Worm (Caenorhabditis elegans) whole organism, late embryonic: ENCODE data around the gene T26A8.4.

Experiments
- K09A11.1 ChIP-seq: sonication (generic microtip); optimal IDR thresholded peaks from 2 replicates; lab custom pipeline; 2017; ENCODE audit warnings: antibody characterized with exemption, mild to moderate bottlenecking, missing genetic modification characterization, missing compliant biosample characterization; ENCODE audit not compliant: insufficient read depth
- ceh-18 ChIP-seq: sonication (generic microtip); optimal IDR thresholded peaks from 2 replicates; lab custom pipeline; 2016; ENCODE audit warnings: missing genetic modification characterization, missing compliant biosample characterization
- ceh-19 ChIP-seq: fragments of 200-800 bp; sonication (Bioruptor generic); optimal IDR thresholded peaks from 2 replicates; lab custom pipeline; 2018; ENCODE audit warnings: mild to moderate bottlenecking, missing genetic modification characterization, missing compliant biosample characterization
- ceh-2 ChIP-seq: sonication (generic microtip); optimal IDR thresholded peaks from 2 replicates; lab custom pipeline; 2016; ENCODE audit warnings: missing genotype, missing genetic modification characterization, missing compliant biosample characterization
- dmd-4 ChIP-seq: sonication (generic microtip); optimal IDR thresholded peaks from 2 replicates; lab custom pipeline; 2016; ENCODE audit warnings: borderline replicate concordance, missing genetic modification characterization, missing compliant biosample characterization
- elt-2 ChIP-seq: sonication (generic microtip); optimal IDR thresholded peaks from 2 replicates; lab custom pipeline; 2016; ENCODE audit warnings: missing genetic modification reagents, missing genetic modification characterization, missing compliant biosample characterization
- elt-4 ChIP-seq: sonication (generic microtip); optimal IDR thresholded peaks from 2 replicates; lab custom pipeline; 2016; ENCODE audit warnings: missing genetic modification characterization, missing compliant biosample characterization
- nhr-11 ChIP-seq: fragments of 150-350 bp; optimal IDR thresholded peaks from 2 replicates; lab custom pipeline; 2014; ENCODE audit warnings: missing biosample characterization, missing genetic modification characterization
- pha-4 ChIP-seq: fragments of 150-350 bp; optimal IDR thresholded peaks from 2 replicates; lab custom pipeline; 2018; ENCODE audit warnings: missing biosample characterization, missing genetic modification reagents, missing genetic modification characterization
- pqm-1 ChIP-seq: sonication (generic microtip); optimal IDR thresholded peaks from 2 replicates; lab custom pipeline; 2016; ENCODE audit warnings: missing genetic modification characterization, missing compliant biosample characterization
- sox-2 ChIP-seq: fragments of 200-800 bp; sonication (Bioruptor generic); IDR thresholded peaks from 2 replicates; pipeline ENCODE4 v1.3.6; 2022; ENCODE audit warnings: missing genetic modification reagents, missing genetic modification characterization, missing compliant biosample characterization
- syd-9 ChIP-seq: sonication (generic microtip); optimal IDR thresholded peaks from 2 replicates; lab custom pipeline; 2016; ENCODE audit warnings: mild to moderate bottlenecking, missing genetic modification characterization, moderate library complexity, missing compliant biosample characterization

- TF ChIP-seq elt-2 (tag; lab: Kevin White, UChicago) (no peak), sox-2 (GFP tag; lab: Robert Waterston, UW) (no peak), pqm-1 (tag; lab: Kevin White, UChicago) (no peak), ceh-19 (GFP tag; lab: Kevin White, UChicago) (no peak), ceh-18 (no peak), K09A11.1 (tag; lab: Kevin White, UChicago) (no peak), nhr-11 (tag; lab: Kevin White, UChicago) (no peak), dmd-4 (tag; lab: Kevin White, UChicago) (no peak), ceh-2 (no peak), syd-9 (tag; lab: Kevin White, UChicago) (no peak), pha-4 (tag; lab: Kevin White, UChicago) (no peak), elt-4 (tag; lab: Kevin White, UChicago) (no peak)
Observed at ce11 chrIV:8463069-8463468, 30.4 kb upstream of the T26A8.4 start.
